Fruit fly (Drosophila melanogaster): Measurements from ENCODE around the gene Syx18.

Syx18 gene

DNA sequence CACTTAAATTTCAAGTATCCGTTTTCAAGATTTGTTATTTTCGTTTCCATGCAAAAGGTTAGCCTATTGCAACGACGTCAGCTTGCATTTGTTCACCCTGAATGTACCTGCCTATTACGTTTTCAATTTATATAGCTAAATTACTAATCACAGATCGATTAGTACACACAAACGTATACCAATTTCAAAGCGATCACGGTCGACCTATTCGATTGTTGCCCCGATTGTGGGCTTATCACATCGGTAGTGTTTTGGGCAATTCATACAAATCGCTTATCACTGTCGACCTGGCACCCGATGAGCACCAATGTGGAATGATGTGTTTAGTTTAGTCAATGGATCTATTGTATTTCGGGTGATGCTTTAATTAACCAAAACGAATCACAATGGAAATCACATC is 28.5 kb downstream of the Syx18 start:
- no peak for TF ChIP-seq CG1620 (GFP tag; optimal IDR thresholded peaks at IDR 0.05)
- TF ChIP-seq kay (GFP tag; ENCODE audit: borderline replicate concordance), result no peak
- TF ChIP-seq cic (GFP tag; optimal IDR thresholded peaks at IDR 0.05), result peak; percentile 48

dm6 chr3R:24595330-24596114 is 29.8 kb downstream of the Syx18 start:
- TF ChIP-seq Mnt (GFP tag; optimal IDR thresholded peaks at IDR 0.05), result no peak
- TF ChIP-seq kay (GFP tag; ENCODE audit: borderline replicate concordance), result peak; percentile 53

dm6 chr3R:24593733-24594132 is 31.6 kb downstream of the Syx18 start:
- TF ChIP-seq CG33017 (tag; optimal IDR thresholded peaks at IDR 0.05) (no peak), ovo (GFP tag; optimal IDR thresholded peaks at IDR 0.05) (no peak), CG1620 (GFP tag; optimal IDR thresholded peaks at IDR 0.05) (no peak), Mnt (GFP tag; optimal IDR thresholded peaks at IDR 0.05) (no peak), pad (GFP tag; optimal IDR thresholded peaks at IDR 0.05) (no peak), Clk (GFP tag; optimal IDR thresholded peaks at IDR 0.05) (no peak), CG12768 (GFP tag; optimal IDR thresholded peaks at IDR 0.05) (no peak), toe (GFP tag; optimal IDR thresholded peaks at IDR 0.05) (no peak), kay (GFP tag; ENCODE audit: borderline replicate concordance) (no peak), tj (GFP tag; optimal IDR thresholded peaks at IDR 0.05) (no peak), CG7101 (tag; optimal IDR thresholded peaks at IDR 0.05) (no peak), bab1 (GFP tag; optimal IDR thresholded peaks at IDR 0.05) (no peak), CG14711 (tag; optimal IDR thresholded peaks at IDR 0.05) (no peak), Crg-1 (GFP tag; optimal IDR thresholded peaks at IDR 0.05) (no peak), cic (GFP tag; optimal IDR thresholded peaks at IDR 0.05) (no peak), CG5204 (GFP tag; optimal IDR thresholded peaks at IDR 0.05) (no peak), CG7045 (GFP tag; optimal IDR thresholded peaks at IDR 0.05) (no peak), CG11617 (GFP tag; optimal IDR thresholded peaks at IDR 0.05) (no peak), Hr96 (GFP tag; optimal IDR thresholded peaks at IDR 0.05) (no peak)

DNA sequence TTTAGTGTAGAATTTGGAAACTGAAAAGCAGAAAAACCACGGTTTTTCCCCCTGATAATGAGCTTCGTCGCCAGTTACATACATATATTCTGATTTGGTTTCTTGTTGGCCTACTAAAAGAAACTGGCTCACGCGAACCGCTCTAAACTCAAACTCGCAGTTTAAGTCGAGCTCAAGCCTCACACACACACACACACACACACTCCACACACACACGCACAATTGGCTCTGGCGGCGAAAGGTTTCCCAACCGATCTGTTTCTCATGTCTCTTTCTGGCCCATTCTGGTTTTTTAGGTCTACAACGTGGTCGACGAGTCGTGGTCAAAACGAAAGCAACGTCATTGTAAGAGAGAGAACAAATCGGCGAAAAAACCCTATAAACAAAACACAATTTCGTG is 35.1 kb downstream of the Syx18 start:
- TF ChIP-seq pad (GFP tag; optimal IDR thresholded peaks at IDR 0.05) (no peak), kay (GFP tag; ENCODE audit: borderline replicate concordance) (no peak), tj (GFP tag; optimal IDR thresholded peaks at IDR 0.05) (no peak), ovo (GFP tag; optimal IDR thresholded peaks at IDR 0.05) (no peak), CG5204 (GFP tag; optimal IDR thresholded peaks at IDR 0.05) (no peak), CG11617 (GFP tag; optimal IDR thresholded peaks at IDR 0.05) (no peak), Crg-1 (GFP tag; optimal IDR thresholded peaks at IDR 0.05) (no peak)

DNA sequence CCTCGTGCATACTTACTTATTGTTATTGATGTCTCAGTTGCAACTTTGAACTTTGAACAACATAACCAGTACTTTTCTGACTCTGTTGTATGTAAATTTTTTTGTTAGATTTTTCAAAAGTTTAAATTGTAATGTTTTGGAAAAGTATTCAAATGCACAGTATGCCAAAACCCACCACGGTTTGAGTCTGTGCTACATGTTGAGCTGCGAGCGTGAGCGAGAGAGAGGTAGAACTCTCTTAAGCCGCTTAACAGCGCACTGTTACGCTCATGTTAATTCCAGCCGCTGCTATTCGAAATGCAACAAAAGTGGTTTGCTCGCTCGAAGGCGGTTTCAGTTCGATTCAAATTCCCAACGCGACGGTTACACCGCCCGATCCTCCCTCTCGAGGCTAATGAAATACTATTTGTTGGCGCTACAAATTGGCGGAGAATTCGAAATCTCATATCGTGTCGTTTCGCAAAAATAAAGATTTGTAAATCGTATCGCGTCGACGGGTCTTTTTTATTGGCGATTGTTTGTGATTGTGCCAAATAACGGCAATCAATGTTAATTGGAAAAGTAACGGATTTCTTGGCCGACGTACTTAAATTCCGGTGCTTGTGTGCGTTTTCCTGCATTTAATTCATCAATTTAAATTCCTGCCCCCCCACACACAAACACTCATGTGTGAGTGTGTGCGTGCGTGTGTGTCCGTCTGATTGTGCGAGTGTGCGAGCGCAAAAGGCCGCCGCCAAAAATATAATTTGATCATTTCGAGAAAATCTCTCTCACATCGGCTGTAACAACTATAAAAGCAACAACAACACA is 36.3 kb downstream of the Syx18 start:
- no peak for TF ChIP-seq toe (GFP tag; optimal IDR thresholded peaks at IDR 0.05)
- TF ChIP-seq bab1 (GFP tag; optimal IDR thresholded peaks at IDR 0.05), result peak; percentile 35
- TF ChIP-seq CG33017 (tag; optimal IDR thresholded peaks at IDR 0.05), result no peak
- no peak for TF ChIP-seq CG12768 (GFP tag; optimal IDR thresholded peaks at IDR 0.05)
- TF ChIP-seq ovo (GFP tag; optimal IDR thresholded peaks at IDR 0.05), result peak; percentile 15
- TF ChIP-seq Clk (GFP tag; optimal IDR thresholded peaks at IDR 0.05), result no peak
- TF ChIP-seq CG7045 (GFP tag; optimal IDR thresholded peaks at IDR 0.05), result no peak
- TF ChIP-seq CG11617 (GFP tag; optimal IDR thresholded peaks at IDR 0.05), result peak; percentile 19
- TF ChIP-seq Hr96 (GFP tag; optimal IDR thresholded peaks at IDR 0.05), result no peak
- no peak for TF ChIP-seq Crg-1 (GFP tag; optimal IDR thresholded peaks at IDR 0.05)
- TF ChIP-seq pad (GFP tag; optimal IDR thresholded peaks at IDR 0.05), result no peak
- no peak for TF ChIP-seq kay (GFP tag; ENCODE audit: borderline replicate concordance)
- TF ChIP-seq CG5204 (GFP tag; optimal IDR thresholded peaks at IDR 0.05), result no peak
- TF ChIP-seq Mnt (GFP tag; optimal IDR thresholded peaks at IDR 0.05), result peak; percentile 21
- peak; percentile 35 for TF ChIP-seq tj (GFP tag; optimal IDR thresholded peaks at IDR 0.05)
- TF ChIP-seq cic (GFP tag; optimal IDR thresholded peaks at IDR 0.05), result peak; percentile 50
- TF ChIP-seq cnc (optimal IDR thresholded peaks at IDR 0.05), result no peak
- TF ChIP-seq CG7101 (tag; optimal IDR thresholded peaks at IDR 0.05), result no peak
- no peak for TF ChIP-seq CG14711 (tag; optimal IDR thresholded peaks at IDR 0.05)
- TF ChIP-seq CG1620 (GFP tag; optimal IDR thresholded peaks at IDR 0.05), result no peak

- peak; percentile 25 for TF ChIP-seq bab1 (GFP tag; optimal IDR thresholded peaks at IDR 0.05)
- peak; percentile 19 for TF ChIP-seq CG11617 (GFP tag; optimal IDR thresholded peaks at IDR 0.05)
- no peak for TF ChIP-seq CG33017 (tag; optimal IDR thresholded peaks at IDR 0.05)
- no peak for TF ChIP-seq CG7101 (tag; optimal IDR thresholded peaks at IDR 0.05)
- peak; percentile 95 for TF ChIP-seq pad (GFP tag; optimal IDR thresholded peaks at IDR 0.05)
- TF ChIP-seq toe (GFP tag; optimal IDR thresholded peaks at IDR 0.05), result no peak
- peak; percentile 99 for TF ChIP-seq tj (GFP tag; optimal IDR thresholded peaks at IDR 0.05)
- TF ChIP-seq cnc (optimal IDR thresholded peaks at IDR 0.05), result no peak
- peak; percentile 65 for TF ChIP-seq ovo (GFP tag; optimal IDR thresholded peaks at IDR 0.05)
- TF ChIP-seq kay (GFP tag; ENCODE audit: borderline replicate concordance), result no peak
- TF ChIP-seq Clk (GFP tag; optimal IDR thresholded peaks at IDR 0.05), result no peak
- TF ChIP-seq CG7045 (GFP tag; optimal IDR thresholded peaks at IDR 0.05), result no peak
- TF ChIP-seq CG12768 (GFP tag; optimal IDR thresholded peaks at IDR 0.05), result peak; percentile 50
- TF ChIP-seq CG1620 (GFP tag; optimal IDR thresholded peaks at IDR 0.05), result no peak
- no peak for TF ChIP-seq CG5204 (GFP tag; optimal IDR thresholded peaks at IDR 0.05)
- TF ChIP-seq CG14711 (tag; optimal IDR thresholded peaks at IDR 0.05), result no peak
- TF ChIP-seq Crg-1 (GFP tag; optimal IDR thresholded peaks at IDR 0.05), result no peak
- TF ChIP-seq Mnt (GFP tag; optimal IDR thresholded peaks at IDR 0.05), result peak; percentile 86
- no peak for TF ChIP-seq Hr96 (GFP tag; optimal IDR thresholded peaks at IDR 0.05)
- TF ChIP-seq cic (GFP tag; optimal IDR thresholded peaks at IDR 0.05), result peak; percentile 92
These were observed 38.9 kb downstream of the Syx18 start for dm6 chr3R:24586453-24586886.

Data from whole organism, adult.